Worm (Caenorhabditis elegans) whole organism, young adult: ENCODE measurements around the gene pinn-1.

Source experiments
- C17E4.6 ChIP-seq: fragments of 200-800 bp; sonication (Bioruptor generic); IDR thresholded peaks from 2 replicates; pipeline ENCODE4 v1.3.6; 2022; ENCODE audit warnings: missing genetic modification reagents, missing genetic modification characterization, missing compliant biosample characterization
- F49E8.2 ChIP-seq: sonication (generic microtip); optimal IDR thresholded peaks from 3 replicates; lab custom pipeline; 2017; ENCODE audit warnings: missing genetic modification characterization, mild to moderate bottlenecking, missing compliant biosample characterization, antibody characterized with exemption, moderate library complexity; ENCODE audit not compliant: insufficient read depth
- dpl-1 ChIP-seq: fragments of 150-350 bp; optimal IDR thresholded peaks from 2 replicates; lab custom pipeline; 2014; ENCODE audit warnings: missing biosample characterization, missing genetic modification reagents, missing genetic modification characterization
- efl-1 ChIP-seq: fragments of 150-350 bp; optimal IDR thresholded peaks from 2 replicates; lab custom pipeline; 2014; ENCODE audit warnings: missing biosample characterization, missing genetic modification reagents, missing genetic modification characterization
- fkh-3 ChIP-seq: sonication (generic microtip); optimal IDR thresholded peaks from 2 replicates; lab custom pipeline; 2016; ENCODE audit warnings: mild to moderate bottlenecking, missing genetic modification characterization, missing compliant biosample characterization
- hmg-20 ChIP-seq: fragments of 200-800 bp; sonication (Bioruptor generic); IDR thresholded peaks from 2 replicates; pipeline ENCODE4 v1.3.6; 2022; ENCODE audit warnings: missing genetic modification reagents, missing genetic modification characterization, missing compliant biosample characterization
- madf-8 ChIP-seq: fragments of 200-800 bp; sonication (Bioruptor generic); conservative IDR thresholded peaks from 2 replicates; pipeline ENCODE4 v1.3.6; 2022; ENCODE audit warnings: missing genetic modification reagents, missing genetic modification characterization, missing compliant biosample characterization
- mes-4 ChIP-seq: sonication (generic microtip); optimal IDR thresholded peaks from 2 replicates; lab custom pipeline; 2016; ENCODE audit warnings: missing genotype, missing genetic modification characterization, missing compliant biosample characterization
- mxl-1 ChIP-seq: sonication (generic microtip); optimal IDR thresholded peaks from 2 replicates; lab custom pipeline; 2016; ENCODE audit warnings: missing genetic modification characterization, missing compliant biosample characterization
- snpc-3.4 ChIP-seq: sonication (generic microtip); optimal IDR thresholded peaks from 2 replicates; lab custom pipeline; 2017; ENCODE audit warnings: missing genetic modification characterization, mild to moderate bottlenecking, missing compliant biosample characterization, antibody characterized with exemption, moderate library complexity, missing genotype, missing genetic modification reagents
- unc-62 ChIP-seq: fragments of 150-350 bp; optimal IDR thresholded peaks from 2 replicates; lab custom pipeline; 2014; ENCODE audit warnings: missing biosample characterization, missing genetic modification reagents, missing genetic modification characterization

- no peak for TF ChIP-seq snpc-3.4 (tag; lab: Kevin White, UChicago)
- TF ChIP-seq mxl-1, result no peak
- no peak for TF ChIP-seq madf-8 (GFP tag; lab: Robert Waterston, UW)
- no peak for TF ChIP-seq fkh-3 (tag; lab: Kevin White, UChicago)
- no peak for TF ChIP-seq C17E4.6 (GFP tag; lab: Robert Waterston, UW)
- TF ChIP-seq mes-4 (tag; lab: Kevin White, UChicago), result no peak
- no peak for TF ChIP-seq dpl-1 (GFP tag; lab: Kevin White, UChicago)
- no peak for TF ChIP-seq efl-1
- TF ChIP-seq hmg-20 (GFP tag; lab: Robert Waterston, UW), result no peak
- TF ChIP-seq unc-62 (GFP tag; lab: Kevin White, UChicago), result no peak
- TF ChIP-seq F49E8.2 (tag; lab: Kevin White, UChicago), result no peak
These were observed 34.0 kb downstream of the pinn-1 start for ce11 chrII:2854794-2855193.
